Worm (Caenorhabditis elegans): ENCODE data around the gene papl-1.

DNA sequence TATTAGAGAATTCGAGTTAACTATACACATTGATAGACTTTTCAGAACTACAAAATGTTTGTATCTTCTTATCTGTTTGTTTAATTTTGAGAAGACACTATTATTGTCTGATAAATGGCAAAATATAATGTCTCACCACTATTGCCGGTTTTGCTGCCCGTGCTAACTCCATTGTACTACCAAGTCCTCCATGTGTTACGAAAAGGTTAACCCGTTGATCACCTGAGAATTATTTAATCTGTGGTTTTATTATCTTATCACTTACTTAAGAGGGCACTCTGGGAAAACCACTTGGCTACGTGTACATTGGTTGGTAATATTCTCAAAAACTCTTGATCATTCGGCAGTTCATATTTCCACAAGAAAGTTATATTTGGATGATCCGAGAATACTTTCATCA is 36.4 kb upstream of the papl-1 start:
- no peak for TF ChIP-seq him-1 (tag; optimal IDR thresholded peaks at IDR 0.05)
- TF ChIP-seq dao-5 (tag; optimal IDR thresholded peaks at IDR 0.05) = no peak

Data from whole organism, L4/young adult.